Fruit fly (Drosophila melanogaster): ENCODE measurements around the gene cu.
A peak's percentile ranks its signal among the peaks of the same experiment; 100 is the strongest.

The cu gene

dm6 chr3R:11200042-11200884, 2.9 kb downstream of the cu start:
- peak; percentile 94 for TF ChIP-seq EcR (GFP tag; optimal IDR thresholded peaks at IDR 0.05)
- no peak for TF ChIP-seq CG4496 (GFP tag; IDR thresholded peaks at IDR 0.05)

DNA sequence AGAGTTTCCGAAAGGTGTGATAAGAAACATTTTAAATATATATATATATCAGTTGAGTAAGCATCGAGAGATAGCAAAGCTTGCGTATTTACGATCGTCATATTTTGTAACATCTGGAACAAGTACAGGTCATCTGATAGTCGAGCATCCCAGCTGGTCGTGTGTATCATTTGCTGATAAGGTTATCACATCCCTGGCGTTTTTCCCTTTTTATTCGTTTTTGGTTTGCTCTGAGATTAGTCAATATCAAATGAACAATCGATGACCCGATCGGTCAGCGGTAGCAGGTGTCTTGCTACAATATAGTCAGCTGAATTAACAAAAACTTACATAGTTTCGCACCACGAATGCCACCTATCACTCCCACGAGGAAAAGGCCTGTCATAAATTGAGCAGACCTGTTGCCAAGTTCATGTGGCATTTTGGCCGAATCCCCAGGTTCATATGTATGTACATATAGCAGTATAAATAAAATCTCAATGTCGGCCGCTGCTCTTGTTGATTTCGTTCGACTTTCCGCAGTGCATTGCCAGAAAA, 3.6 kb downstream of the cu start:
- TF ChIP-seq CG13204 (GFP tag; optimal IDR thresholded peaks at IDR 0.05) (no peak), CG32121 (GFP tag; IDR thresholded peaks at IDR 0.05) (peak; percentile 67), CG12605 (GFP tag; IDR thresholded peaks at IDR 0.05) (no peak), Snoo (tag; optimal IDR thresholded peaks at IDR 0.05) (peak; percentile 62), CG8159 (tag; optimal IDR thresholded peaks at IDR 0.05) (peak; percentile 67), CG15710 (tag; optimal IDR thresholded peaks at IDR 0.05) (peak; percentile 49), D1 (tag; optimal IDR thresholded peaks at IDR 0.05) (no peak), Pif1A (GFP tag; optimal IDR thresholded peaks at IDR 0.05) (peak; percentile 81), CG8301 (tag; optimal IDR thresholded peaks at IDR 0.05) (peak; percentile 57), fd96Ca (GFP tag; IDR thresholded peaks at IDR 0.05) (peak; percentile 71; the same call in 2 of the 3 replicates), CG10348 (GFP tag; IDR thresholded peaks at IDR 0.05) (no peak), Ets98B (GFP tag; IDR thresholded peaks at IDR 0.05) (peak; percentile 57; the same call in 1 of the 2 replicates), EcR (GFP tag; optimal IDR thresholded peaks at IDR 0.05) (no peak), rn (GFP tag; IDR thresholded peaks at IDR 0.05) (no peak), Pif1B (GFP tag; optimal IDR thresholded peaks at IDR 0.05) (peak; percentile 80), CG17806 (tag; optimal IDR thresholded peaks at IDR 0.05) (peak; percentile 64), CG34367 (tag; optimal IDR thresholded peaks at IDR 0.05) (peak; percentile 24), CG9948 (tag; optimal IDR thresholded peaks at IDR 0.05) (peak; percentile 50), CG4496 (GFP tag; IDR thresholded peaks at IDR 0.05) (peak; percentile 65; the same call in 2 of the 3 replicates), CG14655 (GFP tag; optimal IDR thresholded peaks at IDR 0.05) (peak; percentile 67)

- TF ChIP-seq gl (tag; optimal IDR thresholded peaks at IDR 0.05) (no peak), EcR (GFP tag; optimal IDR thresholded peaks at IDR 0.05) (peak; percentile 42)
Measured at dm6 chr3R:11208766-11209331, 11.5 kb downstream of the cu start.

- TF ChIP-seq Snoo (tag; optimal IDR thresholded peaks at IDR 0.05) (peak; percentile 4), Pif1A (GFP tag; optimal IDR thresholded peaks at IDR 0.05) (peak; percentile 52), Pif1B (GFP tag; optimal IDR thresholded peaks at IDR 0.05) (peak; percentile 14), CG34367 (tag; optimal IDR thresholded peaks at IDR 0.05) (peak; percentile 4), CG14655 (GFP tag; optimal IDR thresholded peaks at IDR 0.05) (no peak), gl (tag; optimal IDR thresholded peaks at IDR 0.05) (no peak), rn (GFP tag; IDR thresholded peaks at IDR 0.05) (no peak), fd96Ca (GFP tag; IDR thresholded peaks at IDR 0.05) (no peak), Ets98B (GFP tag; IDR thresholded peaks at IDR 0.05) (peak; percentile 36), CG13204 (GFP tag; optimal IDR thresholded peaks at IDR 0.05) (no peak), CG4496 (GFP tag; IDR thresholded peaks at IDR 0.05) (no peak), CG8159 (tag; optimal IDR thresholded peaks at IDR 0.05) (peak; percentile 47), CG8301 (tag; optimal IDR thresholded peaks at IDR 0.05) (peak; percentile 15), CG32121 (GFP tag; IDR thresholded peaks at IDR 0.05) (no peak), CG9948 (tag; optimal IDR thresholded peaks at IDR 0.05) (peak; percentile 3), D1 (tag; optimal IDR thresholded peaks at IDR 0.05) (no peak), CG15710 (tag; optimal IDR thresholded peaks at IDR 0.05) (peak; percentile 18)
Measured at dm6 chr3R:11209801-11210402, 12.5 kb downstream of the cu start, which contains the start of the genes SdhC and Tctp. Gene SdhC, minus strand, starts transcription at chr3R:11209849. Gene Tctp, plus strand, starts transcription at chr3R:11210247.

- TF ChIP-seq fd96Ca (GFP tag; IDR thresholded peaks at IDR 0.05), result no peak; the same call in 2 of the 3 replicates
- TF ChIP-seq CG32121 (GFP tag; IDR thresholded peaks at IDR 0.05), result peak; percentile 73
- peak; percentile 58 for TF ChIP-seq CG8159 (tag; optimal IDR thresholded peaks at IDR 0.05)
- peak; percentile 58 for TF ChIP-seq CG15710 (tag; optimal IDR thresholded peaks at IDR 0.05)
- TF ChIP-seq gl (tag; optimal IDR thresholded peaks at IDR 0.05), result no peak
- peak; percentile 41 for TF ChIP-seq Pif1B (GFP tag; optimal IDR thresholded peaks at IDR 0.05)
- peak; percentile 61 for TF ChIP-seq CG17806 (tag; optimal IDR thresholded peaks at IDR 0.05)
- TF ChIP-seq Pif1A (GFP tag; optimal IDR thresholded peaks at IDR 0.05), result peak; percentile 66
- peak; percentile 44 for TF ChIP-seq CG9948 (tag; optimal IDR thresholded peaks at IDR 0.05)
- peak; percentile 62 for TF ChIP-seq Ets98B (GFP tag; IDR thresholded peaks at IDR 0.05)
- TF ChIP-seq CG8301 (tag; optimal IDR thresholded peaks at IDR 0.05), result peak; percentile 59
- TF ChIP-seq CG13204 (GFP tag; optimal IDR thresholded peaks at IDR 0.05), result no peak
- peak; percentile 95 for TF ChIP-seq EcR (GFP tag; optimal IDR thresholded peaks at IDR 0.05)
- peak; percentile 65; the same call in 2 of the 3 replicates for TF ChIP-seq CG4496 (GFP tag; IDR thresholded peaks at IDR 0.05)
- TF ChIP-seq CG34367 (tag; optimal IDR thresholded peaks at IDR 0.05), result peak; percentile 29
- peak; percentile 56 for TF ChIP-seq Snoo (tag; optimal IDR thresholded peaks at IDR 0.05)
- peak; percentile 78 for TF ChIP-seq CG12605 (GFP tag; IDR thresholded peaks at IDR 0.05)
- TF ChIP-seq CG10348 (GFP tag; IDR thresholded peaks at IDR 0.05), result no peak
- TF ChIP-seq CG14655 (GFP tag; optimal IDR thresholded peaks at IDR 0.05), result no peak
- no peak for TF ChIP-seq D1 (tag; optimal IDR thresholded peaks at IDR 0.05)
- TF ChIP-seq rn (GFP tag; IDR thresholded peaks at IDR 0.05), result peak; percentile 27; the same call in 1 of the 2 replicates
Measured at dm6 chr3R:11211291-11212061, 14.1 kb downstream of the cu start.
